Worm (Caenorhabditis elegans) whole organism, young adult: ENCODE data around the gene T21D12.14.

Source experiments
- F37B4.10 ChIP-seq: fragments of 200-800 bp; sonication (Bioruptor generic); IDR thresholded peaks from 2 replicates; pipeline ENCODE4 v1.3.6; 2022; ENCODE audit warnings: missing genetic modification characterization, missing compliant biosample characterization
- T07F8.4 ChIP-seq: sonication (generic microtip); optimal IDR thresholded peaks from 2 replicates; lab custom pipeline; 2016; ENCODE audit warnings: mild to moderate bottlenecking, missing genetic modification characterization, moderate library complexity, missing compliant biosample characterization
- ama-1 ChIP-seq, 3 experiments: fragments of 150-350 bp in 1 of 3; sonication (generic microtip) in 2 of 3; optimal IDR thresholded peaks; 2 replicates each; lab custom pipeline; 2014 to 2018; ENCODE audit warnings: missing biosample characterization in 2 of 3, missing genetic modification characterization in 2 of 3, missing genetic modification reagents in 2 of 3
- die-1 ChIP-seq: sonication (generic microtip); optimal IDR thresholded peaks from 2 replicates; lab custom pipeline; 2016; ENCODE audit warnings: missing genotype, mild to moderate bottlenecking, missing genetic modification characterization, missing compliant biosample characterization
- him-1 ChIP-seq: sonication (generic microtip); optimal IDR thresholded peaks from 2 replicates; lab custom pipeline; 2016; ENCODE audit warnings: missing genotype, missing genetic modification reagents, missing genetic modification characterization, missing compliant biosample characterization
- lin-40 ChIP-seq: sonication (generic microtip); optimal IDR thresholded peaks from 2 replicates; lab custom pipeline; 2016; ENCODE audit warnings: missing genetic modification characterization, mild to moderate bottlenecking, missing compliant biosample characterization, missing genotype, missing genetic modification reagents
- lsy-27 ChIP-seq: sonication (generic microtip); optimal IDR thresholded peaks from 2 replicates; lab custom pipeline; 2017; ENCODE audit warnings: missing genetic modification characterization, mild to moderate bottlenecking, missing compliant biosample characterization, antibody characterized with exemption, missing genotype, borderline replicate concordance; ENCODE audit not compliant: insufficient read depth
- unc-130 ChIP-seq: sonication (generic microtip); optimal IDR thresholded peaks from 2 replicates; lab custom pipeline; 2016; ENCODE audit warnings: missing genetic modification reagents, missing genetic modification characterization, missing compliant biosample characterization
- unc-62 ChIP-seq: fragments of 150-350 bp; optimal IDR thresholded peaks from 2 replicates; lab custom pipeline; 2014; ENCODE audit warnings: missing biosample characterization, missing genetic modification reagents, missing genetic modification characterization
- zfh-2 ChIP-seq: fragments of 200-800 bp; sonication (Bioruptor generic); conservative IDR thresholded peaks from 2 replicates; pipeline ENCODE4 v1.3.6; 2022; ENCODE audit warnings: missing genetic modification reagents, missing genetic modification characterization, missing compliant biosample characterization

ce11 chrIV:330523-330922 lies 42.6 kb upstream of the T21D12.14 start, which contains the start of gene F18F11.4:
- TF ChIP-seq him-1 (tag; lab: Kevin White, UChicago) = no peak
- no peak for TF ChIP-seq unc-62 (GFP tag; lab: Kevin White, UChicago)
- TF ChIP-seq die-1 (tag; lab: Kevin White, UChicago) = no peak
- TF ChIP-seq zfh-2 (GFP tag; lab: Robert Waterston, UW) = no peak
- TF ChIP-seq ama-1 (optimal IDR thresholded peaks at IDR 0.05; lab: Kevin White, UChicago) = no peak
- TF ChIP-seq ama-1 (GFP tag; optimal IDR thresholded peaks at IDR 0.05; lab: Kevin White, UChicago) = no peak
- no peak for TF ChIP-seq lin-40 (tag; lab: Kevin White, UChicago)
- TF ChIP-seq lsy-27 (tag; lab: Kevin White, UChicago) = no peak
- no peak for TF ChIP-seq unc-130 (GFP tag; lab: Kevin White, UChicago)
- no peak for TF ChIP-seq F37B4.10 (GFP tag; lab: Robert Waterston, UW)
- no peak for TF ChIP-seq T07F8.4 (tag; lab: Kevin White, UChicago)
